Worm (Caenorhabditis elegans) whole organism, L3 larva: ENCODE data around the gene W03H9.2.

Experiments used
- R02D3.7 ChIP-seq: fragments of 150-350 bp; optimal IDR thresholded peaks from 2 replicates; lab custom pipeline; 2014; ENCODE audit warnings: missing biosample characterization, missing genetic modification characterization
- ZK546.5 ChIP-seq: sonication (generic microtip); optimal IDR thresholded peaks from 2 replicates; lab custom pipeline; 2017; ENCODE audit warnings: missing biosample characterization, missing genetic modification characterization
- aly-2 ChIP-seq: fragments of 150-350 bp; optimal IDR thresholded peaks from 2 replicates; lab custom pipeline; 2014; ENCODE audit warnings: missing biosample characterization, missing genetic modification characterization
- ama-1 ChIP-seq: fragments of 150-350 bp; optimal IDR thresholded peaks from 2 replicates; lab custom pipeline; 2018
- ceh-16 ChIP-seq: sonication (generic microtip); optimal IDR thresholded peaks from 2 replicates; lab custom pipeline; 2017; ENCODE audit warnings: missing biosample characterization, missing genetic modification characterization
- ceh-28 ChIP-seq: fragments of 150-350 bp; optimal IDR thresholded peaks from 2 replicates; lab custom pipeline; 2014; ENCODE audit warnings: missing biosample characterization, missing genetic modification reagents, missing genetic modification characterization
- ceh-82 ChIP-seq: fragments of 150-350 bp; optimal IDR thresholded peaks from 2 replicates; lab custom pipeline; 2014; ENCODE audit warnings: missing biosample characterization, missing genetic modification characterization
- ceh-9 ChIP-seq: sonication (generic microtip); optimal IDR thresholded peaks from 2 replicates; lab custom pipeline; 2018; ENCODE audit warnings: missing biosample characterization, missing genetic modification characterization
- daf-12 ChIP-seq: fragments of 150-350 bp; optimal IDR thresholded peaks from 2 replicates; lab custom pipeline; 2014; ENCODE audit warnings: missing biosample characterization, missing genetic modification reagents, missing genetic modification characterization
- egl-27 ChIP-seq: sonication (generic microtip); optimal IDR thresholded peaks from 4 replicates; lab custom pipeline; 2017; ENCODE audit warnings: missing biosample characterization, missing genetic modification reagents, missing genetic modification characterization
- egl-5 ChIP-seq: fragments of 150-350 bp; optimal IDR thresholded peaks from 2 replicates; lab custom pipeline; 2017; ENCODE audit warnings: missing biosample characterization, missing genetic modification reagents, missing genetic modification characterization, inconsistent platforms
- elt-1 ChIP-seq: fragments of 150-350 bp; optimal IDR thresholded peaks from 2 replicates; lab custom pipeline; 2014; ENCODE audit warnings: missing biosample characterization, missing genetic modification characterization
- elt-2 ChIP-seq: sonication (generic microtip); optimal IDR thresholded peaks from 2 replicates; lab custom pipeline; 2016; ENCODE audit warnings: missing genetic modification reagents, mild to moderate bottlenecking, missing genetic modification characterization, missing compliant biosample characterization
- elt-3 ChIP-seq, 3 experiments: fragments of 150-350 bp in 1 of 3; sonication (generic microtip) in 2 of 3; optimal IDR thresholded peaks; 2 replicates in 2 of 3; 4 replicates in 1 of 3; lab custom pipeline; 2014 to 2017; ENCODE audit warnings: missing biosample characterization in 3 of 3, missing genetic modification characterization in 3 of 3
- eor-1 ChIP-seq, 2 experiments: fragments of 150-350 bp; optimal IDR thresholded peaks; 2 replicates each; lab custom pipeline; 2014 to 2018; ENCODE audit warnings: missing biosample characterization in 2 of 2, missing genetic modification characterization in 2 of 2
- fkh-10 ChIP-seq: sonication (generic microtip); optimal IDR thresholded peaks from 2 replicates; lab custom pipeline; 2017; ENCODE audit warnings: missing biosample characterization, missing genetic modification reagents, missing genetic modification characterization
- fkh-2 ChIP-seq: fragments of 150-350 bp; optimal IDR thresholded peaks from 2 replicates; lab custom pipeline; 2014; ENCODE audit warnings: missing biosample characterization, missing genetic modification reagents, missing genetic modification characterization
- fos-1 ChIP-seq: fragments of 150-350 bp; optimal IDR thresholded peaks from 2 replicates; lab custom pipeline; 2014; ENCODE audit warnings: missing biosample characterization, missing genetic modification characterization
- hmg-11 ChIP-seq: sonication (generic microtip); optimal IDR thresholded peaks from 2 replicates; lab custom pipeline; 2016; ENCODE audit warnings: missing genetic modification characterization, missing compliant biosample characterization
- jun-1 ChIP-seq: fragments of 150-350 bp; optimal IDR thresholded peaks from 2 replicates; lab custom pipeline; 2014; ENCODE audit warnings: missing biosample characterization, missing genetic modification reagents, missing genetic modification characterization
- lin-15B ChIP-seq: fragments of 150-350 bp; optimal IDR thresholded peaks from 2 replicates; lab custom pipeline; 2014; ENCODE audit warnings: missing biosample characterization, missing genetic modification characterization
- lin-39 ChIP-seq: fragments of 150-350 bp; optimal IDR thresholded peaks from 2 replicates; lab custom pipeline; 2018; ENCODE audit warnings: missing biosample characterization, missing genetic modification reagents, missing genetic modification characterization
- lsy-12 ChIP-seq: sonication (generic microtip); optimal IDR thresholded peaks from 2 replicates; lab custom pipeline; 2016; ENCODE audit warnings: mild to moderate bottlenecking, missing genetic modification characterization, missing compliant biosample characterization
- mdl-1 ChIP-seq: fragments of 150-350 bp; optimal IDR thresholded peaks from 2 replicates; lab custom pipeline; 2014; ENCODE audit warnings: missing biosample characterization, missing genetic modification characterization
- mml-1 ChIP-seq: fragments of 150-350 bp; sonication (generic microtip); optimal IDR thresholded peaks from 3 replicates; lab custom pipeline; 2014; ENCODE audit warnings: missing biosample characterization, missing genetic modification characterization
- nfya-1 ChIP-seq: sonication (generic microtip); optimal IDR thresholded peaks from 2 replicates; lab custom pipeline; 2017; ENCODE audit warnings: missing genetic modification characterization, mild to moderate bottlenecking, missing compliant biosample characterization, antibody characterized with exemption, moderate library complexity; ENCODE audit not compliant: insufficient read depth
- nhr-11 ChIP-seq: fragments of 150-350 bp; optimal IDR thresholded peaks from 2 replicates; lab custom pipeline; 2014; ENCODE audit warnings: missing biosample characterization, missing genetic modification characterization
- nhr-12 ChIP-seq: fragments of 150-350 bp; optimal IDR thresholded peaks from 2 replicates; lab custom pipeline; 2014; ENCODE audit warnings: missing biosample characterization, missing genetic modification characterization
- nhr-23 ChIP-seq: fragments of 150-350 bp; optimal IDR thresholded peaks from 2 replicates; lab custom pipeline; 2014; ENCODE audit warnings: missing biosample characterization, missing genetic modification reagents, missing genetic modification characterization
- nhr-237 ChIP-seq: fragments of 150-350 bp; optimal IDR thresholded peaks from 2 replicates; lab custom pipeline; 2014; ENCODE audit warnings: missing biosample characterization, missing genetic modification characterization
- nhr-25 ChIP-seq: sonication (generic microtip); optimal IDR thresholded peaks from 2 replicates; lab custom pipeline; 2017; ENCODE audit warnings: missing biosample characterization, missing genetic modification characterization
- nhr-28 ChIP-seq: fragments of 150-350 bp; optimal IDR thresholded peaks from 2 replicates; lab custom pipeline; 2014; ENCODE audit warnings: missing biosample characterization, missing genetic modification characterization
- nhr-43 ChIP-seq: sonication (generic microtip); optimal IDR thresholded peaks from 2 replicates; lab custom pipeline; 2016; ENCODE audit warnings: mild to moderate bottlenecking, missing genetic modification characterization, missing compliant biosample characterization; ENCODE audit not compliant: poor library complexity, severe bottlenecking
- nhr-67 ChIP-seq: fragments of 150-350 bp; optimal IDR thresholded peaks from 2 replicates; lab custom pipeline; 2014; ENCODE audit warnings: missing biosample characterization, missing genetic modification characterization
- nhr-76 ChIP-seq: fragments of 150-350 bp; sonication (generic microtip); optimal IDR thresholded peaks from 5 replicates; lab custom pipeline; 2014; ENCODE audit warnings: missing biosample characterization, missing genetic modification characterization
- nhr-77 ChIP-seq: fragments of 150-350 bp; optimal IDR thresholded peaks from 2 replicates; lab custom pipeline; 2014; ENCODE audit warnings: missing biosample characterization, missing genetic modification characterization
- pha-4 ChIP-seq: fragments of 150-350 bp; optimal IDR thresholded peaks from 2 replicates; lab custom pipeline; 2014; ENCODE audit warnings: missing biosample characterization, missing genetic modification reagents, missing genetic modification characterization
- pqm-1 ChIP-seq: fragments of 150-350 bp; optimal IDR thresholded peaks from 2 replicates; lab custom pipeline; 2017; ENCODE audit warnings: missing biosample characterization, missing genetic modification characterization, inconsistent platforms
- sea-2 ChIP-seq: fragments of 150-350 bp; sonication (generic microtip); optimal IDR thresholded peaks from 4 replicates; lab custom pipeline; 2014; ENCODE audit warnings: missing biosample characterization, missing genetic modification reagents, missing genetic modification characterization
- skn-1 ChIP-seq: fragments of 150-350 bp; optimal IDR thresholded peaks from 2 replicates; lab custom pipeline; 2014; ENCODE audit warnings: missing biosample characterization, missing genetic modification characterization
- snpc-4 ChIP-seq: fragments of 150-350 bp; optimal IDR thresholded peaks from 2 replicates; lab custom pipeline; 2014; ENCODE audit warnings: missing biosample characterization, missing genetic modification characterization
- tbx-2 ChIP-seq: sonication (generic microtip); optimal IDR thresholded peaks from 2 replicates; lab custom pipeline; 2016; ENCODE audit warnings: mild to moderate bottlenecking, missing genetic modification characterization, missing compliant biosample characterization
- unc-39 ChIP-seq: sonication (generic microtip); optimal IDR thresholded peaks from 4 replicates; lab custom pipeline; 2017; ENCODE audit warnings: missing biosample characterization, missing genetic modification characterization
- unc-62 ChIP-seq: fragments of 150-350 bp; sonication (generic microtip); optimal IDR thresholded peaks from 4 replicates; lab custom pipeline; 2014; ENCODE audit warnings: missing biosample characterization, missing genetic modification reagents, missing genetic modification characterization
- zag-1 ChIP-seq: fragments of 150-350 bp; optimal IDR thresholded peaks from 2 replicates; lab custom pipeline; 2014; ENCODE audit warnings: missing biosample characterization, missing genetic modification characterization
- ztf-11 ChIP-seq: fragments of 150-350 bp; optimal IDR thresholded peaks from 2 replicates; lab custom pipeline; 2014; ENCODE audit warnings: missing biosample characterization, missing genetic modification characterization
- ztf-4 ChIP-seq: fragments of 150-350 bp; optimal IDR thresholded peaks from 2 replicates; lab custom pipeline; 2014; ENCODE audit warnings: missing biosample characterization, missing genetic modification characterization

Gene W03H9.2

DNA sequence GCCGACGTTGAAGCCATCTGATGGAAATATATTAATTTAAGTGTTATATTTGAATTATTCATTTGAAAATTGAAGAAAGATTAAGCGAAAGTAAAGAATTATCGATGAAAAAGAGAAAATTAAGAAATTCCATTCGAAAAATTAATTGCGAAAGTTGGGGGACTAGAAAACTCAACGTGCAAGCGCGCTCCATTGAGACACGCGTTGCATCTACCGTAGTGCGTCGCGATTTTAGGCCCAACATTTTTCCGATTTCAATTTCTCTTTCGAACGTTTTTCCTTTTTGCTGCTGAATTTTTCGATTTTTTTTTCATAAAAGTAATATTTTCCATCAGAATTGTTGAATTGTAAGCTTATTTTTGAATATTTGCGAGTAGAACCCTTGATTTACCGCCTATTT, 10.7 kb upstream of the W03H9.2 start, which contains the start of gene Y48B6A.1:
TSS of gene Y48B6A.1 (minus strand) at position 17 of the 400 bp plus-strand sequence.
- TF ChIP-seq nhr-67 (tag; lab: Kevin White, UChicago) (no peak), fkh-10 (GFP tag; lab: Kevin White, UChicago) (peak; percentile 77), unc-62 (no peak), fos-1 (tag; lab: Kevin White, UChicago) (no peak), ama-1 (lab: Kevin White, UChicago) (peak; percentile 88), lsy-12 (peak; percentile 88), zag-1 (peak; percentile 18), mml-1 (tag; lab: Kevin White, UChicago) (no peak), eor-1 (tag; optimal IDR thresholded peaks at IDR 0.05; lab: Kevin White, UChicago) (no peak), unc-39 (tag; lab: Kevin White, UChicago) (no peak), sea-2 (GFP tag; lab: Kevin White, UChicago) (no peak), nhr-11 (tag; lab: Kevin White, UChicago) (peak; percentile 84), nfya-1 (tag; lab: Kevin White, UChicago) (peak; percentile 98), skn-1 (tag; lab: Kevin White, UChicago) (peak; percentile 85), snpc-4 (tag; lab: Kevin White, UChicago) (peak; percentile 97), pha-4 (peak; percentile 99), nhr-23 (tag; lab: Kevin White, UChicago) (peak; percentile 95), ceh-9 (tag; lab: Kevin White, UChicago) (no peak), ztf-4 (tag; lab: Kevin White, UChicago) (no peak), egl-5 (tag; lab: Kevin White, UChicago) (peak; percentile 90), nhr-77 (peak; percentile 91), ZK546.5 (peak; percentile 9), nhr-28 (tag; lab: Kevin White, UChicago) (no peak), nhr-43 (tag; lab: Kevin White, UChicago) (peak; percentile 95), jun-1 (tag; lab: Kevin White, UChicago) (peak; percentile 76), nhr-76 (tag; lab: Kevin White, UChicago) (peak; percentile 53), hmg-11 (tag; lab: Kevin White, UChicago) (peak; percentile 64), egl-27 (tag; lab: Kevin White, UChicago) (no peak), nhr-237 (tag; lab: Kevin White, UChicago) (no peak), tbx-2 (peak; percentile 55), mdl-1 (tag; lab: Kevin White, UChicago) (peak; percentile 12), daf-12 (tag; lab: Kevin White, UChicago) (no peak), lin-15B (tag; lab: Kevin White, UChicago) (peak; percentile 99), ztf-11 (no peak), ceh-16 (tag; lab: Kevin White, UChicago) (peak; percentile 15), aly-2 (tag; lab: Kevin White, UChicago) (no peak), fkh-2 (no peak), lin-39 (tag; lab: Kevin White, UChicago) (peak; percentile 96), nhr-12 (tag; lab: Kevin White, UChicago) (no peak), pqm-1 (tag; lab: Kevin White, UChicago) (peak; percentile 82), elt-2 (tag; lab: Kevin White, UChicago) (peak; percentile 64), elt-1 (peak; percentile 35), ceh-28 (tag; lab: Kevin White, UChicago) (peak; percentile 73), nhr-25 (tag; lab: Kevin White, UChicago) (peak; percentile 96), ceh-82 (tag; lab: Kevin White, UChicago) (peak; percentile 50), elt-3 (tag; optimal IDR thresholded peaks at IDR 0.05; lab: Kevin White, UChicago) (peak in 1 of 3 experiments; percentile 85), R02D3.7 (tag; lab: Kevin White, UChicago) (peak; percentile 82)
